Fruit fly (Drosophila melanogaster) whole organism, embryonic: Measurements from ENCODE around the gene Exn.

Source experiments
- Asciz ChIP-seq: fragments of 200-800 bp; sonication (Bioruptor generic); optimal IDR thresholded peaks from 2 replicates; lab custom pipeline; 2017; ENCODE audit warnings: missing biosample characterization, mild to moderate bottlenecking, missing genetic modification characterization, missing genetic modification reagents
- Bgb ChIP-seq: fragments of 200-800 bp; sonication (Bioruptor generic); IDR thresholded peaks from 2 replicates; pipeline ENCODE4 v1.3.6; 2022; ENCODE audit warnings: missing biosample characterization, missing genetic modification characterization; ENCODE audit not compliant: partially characterized antibody
- CG1024 ChIP-seq: fragments of 200-800 bp; sonication (Bioruptor generic); IDR thresholded peaks from 2 replicates; pipeline ENCODE4 v1.3.6; 2022; ENCODE audit warnings: missing biosample characterization, missing genetic modification characterization
- CG10267 ChIP-seq: fragments of 200-800 bp; sonication (Bioruptor generic); optimal IDR thresholded peaks from 2 replicates; lab custom pipeline; 2018; ENCODE audit warnings: missing biosample characterization, mild to moderate bottlenecking, missing genetic modification characterization, moderate library complexity
- CG10565 ChIP-seq: fragments of 200-800 bp; sonication (Bioruptor generic); optimal IDR thresholded peaks from 3 replicates; lab custom pipeline; 2016; ENCODE audit warnings: missing biosample characterization, mild to moderate bottlenecking, missing genetic modification characterization
- CG13624 ChIP-seq: fragments of 200-800 bp; sonication (Bioruptor generic); optimal IDR thresholded peaks from 2 replicates; lab custom pipeline; 2016; ENCODE audit warnings: missing biosample characterization, missing genetic modification characterization
- CG15269 ChIP-seq: fragments of 200-800 bp; sonication (Bioruptor generic); optimal IDR thresholded peaks from 2 replicates; lab custom pipeline; 2018; ENCODE audit warnings: missing biosample characterization, mild to moderate bottlenecking, missing genetic modification characterization, moderate library complexity
- CG15601 ChIP-seq: fragments of 200-800 bp; sonication (Bioruptor generic); optimal IDR thresholded peaks from 3 replicates; lab custom pipeline; 2019; ENCODE audit warnings: missing biosample characterization, mild to moderate bottlenecking, missing genetic modification characterization, moderate library complexity
- CG17802 ChIP-seq: fragments of 200-800 bp; sonication (Bioruptor generic); optimal IDR thresholded peaks from 2 replicates; lab custom pipeline; 2018; ENCODE audit warnings: missing biosample characterization, mild to moderate bottlenecking, missing genetic modification characterization, moderate library complexity
- CG17912 ChIP-seq: fragments of 200-800 bp; sonication (Bioruptor generic); optimal IDR thresholded peaks from 2 replicates; lab custom pipeline; 2018; ENCODE audit warnings: missing biosample characterization, mild to moderate bottlenecking, missing genetic modification characterization
- CG2199 ChIP-seq: fragments of 200-800 bp; sonication (Bioruptor generic); IDR thresholded peaks from 3 replicates; pipeline ENCODE4 v1.3.6; 2022; ENCODE audit warnings: missing biosample characterization, missing genetic modification characterization
- CG3163 ChIP-seq: fragments of 200-800 bp; sonication (Bioruptor generic); optimal IDR thresholded peaks from 3 replicates; lab custom pipeline; 2016; ENCODE audit warnings: missing biosample characterization, missing genetic modification characterization
- CG3726 ChIP-seq: fragments of 200-800 bp; sonication (Bioruptor generic); IDR thresholded peaks from 3 replicates; pipeline ENCODE4, ENCODE4 v1.3.6; 2022; ENCODE audit warnings: missing biosample characterization, missing genetic modification characterization
- CG3838 ChIP-seq: fragments of 200-800 bp; sonication (Bioruptor generic); optimal IDR thresholded peaks from 3 replicates; lab custom pipeline; 2016; ENCODE audit warnings: missing biosample characterization, missing genetic modification characterization
- CG4328 ChIP-seq: fragments of 200-800 bp; sonication (Bioruptor generic); optimal IDR thresholded peaks from 3 replicates; lab custom pipeline; 2017; ENCODE audit warnings: missing biosample characterization, missing genetic modification reagents, missing genetic modification characterization
- CG5180 ChIP-seq: fragments of 200-800 bp; sonication (Bioruptor generic); optimal IDR thresholded peaks from 3 replicates; lab custom pipeline; 2017; ENCODE audit warnings: missing biosample characterization, missing genetic modification characterization, mild to moderate bottlenecking, moderate library complexity, missing genetic modification reagents
- CG6791 ChIP-seq: fragments of 200-800 bp; sonication (Bioruptor generic); IDR thresholded peaks from 3 replicates; pipeline ENCODE4 v1.3.6; 2022; ENCODE audit warnings: missing biosample characterization, missing genetic modification characterization; ENCODE audit not compliant: partially characterized antibody
- CG7786 ChIP-seq: fragments of 200-800 bp; sonication (Bioruptor generic); optimal IDR thresholded peaks from 2 replicates; lab custom pipeline; 2016; ENCODE audit warnings: missing biosample characterization, missing genetic modification characterization
- CG7928 ChIP-seq: fragments of 200-800 bp; sonication (Bioruptor generic); optimal IDR thresholded peaks from 2 replicates; lab custom pipeline; 2017; ENCODE audit warnings: missing biosample characterization, mild to moderate bottlenecking, missing genetic modification characterization
- CG8388 ChIP-seq: fragments of 200-800 bp; sonication (Bioruptor generic); optimal IDR thresholded peaks from 2 replicates; lab custom pipeline; 2019; ENCODE audit warnings: missing biosample characterization, mild to moderate bottlenecking, missing genetic modification characterization, moderate library complexity
- Doc3 ChIP-seq: fragments of 200-800 bp; sonication (Bioruptor generic); IDR thresholded peaks from 3 replicates; pipeline ENCODE4 v1.3.6; 2022; ENCODE audit warnings: missing biosample characterization, missing genetic modification characterization; ENCODE audit not compliant: partially characterized antibody
- E2f2 ChIP-seq: fragments of 200-800 bp; sonication (Bioruptor generic); IDR thresholded peaks from 2 replicates; pipeline ENCODE4 v1.3.6; 2022; ENCODE audit warnings: missing biosample characterization, missing genetic modification characterization
- Fer2 ChIP-seq: fragments of 200-800 bp; sonication (Bioruptor generic); optimal IDR thresholded peaks from 2 replicates; lab custom pipeline; 2018; ENCODE audit warnings: missing biosample characterization, mild to moderate bottlenecking, missing genetic modification characterization, moderate library complexity
- Gug ChIP-seq: fragments of 200-800 bp; sonication (Bioruptor generic); IDR thresholded peaks from 4 replicates; pipeline ENCODE4 v1.3.6; 2022; ENCODE audit warnings: missing biosample characterization, missing genetic modification characterization
- MESR4 ChIP-seq: fragments of 200-800 bp; sonication (Bioruptor generic); optimal IDR thresholded peaks from 2 replicates; lab custom pipeline; 2018; ENCODE audit warnings: missing biosample characterization, mild to moderate bottlenecking, missing genetic modification characterization, moderate library complexity
- Max ChIP-seq: fragments of 200-800 bp; sonication (Bioruptor generic); optimal IDR thresholded peaks from 2 replicates; lab custom pipeline; 2016; ENCODE audit warnings: missing biosample characterization, mild to moderate bottlenecking, missing genetic modification characterization
- Nf-YB ChIP-seq: fragments of 200-800 bp; sonication (Bioruptor generic); optimal IDR thresholded peaks from 3 replicates; lab custom pipeline; 2019; ENCODE audit warnings: missing biosample characterization, mild to moderate bottlenecking, missing genetic modification characterization, moderate library complexity
- NfI ChIP-seq: fragments of 200-800 bp; sonication (Bioruptor generic); optimal IDR thresholded peaks from 3 replicates; lab custom pipeline; 2018; ENCODE audit warnings: missing biosample characterization, mild to moderate bottlenecking, missing genetic modification characterization, moderate library complexity
- Opbp ChIP-seq: fragments of 200-800 bp; sonication (Bioruptor generic); IDR thresholded peaks from 3 replicates; pipeline ENCODE4 v1.3.6; 2022; ENCODE audit warnings: missing biosample characterization, missing genetic modification characterization; ENCODE audit not compliant: partially characterized antibody
- Optix ChIP-seq: fragments of 200-800 bp; sonication (Bioruptor generic); IDR thresholded peaks from 3 replicates; pipeline ENCODE4 v1.3.6; 2022; ENCODE audit warnings: missing biosample characterization, missing genetic modification characterization
- Sry-δ ChIP-seq: fragments of 200-800 bp; sonication (Bioruptor generic); optimal IDR thresholded peaks from 2 replicates; lab custom pipeline; 2016; ENCODE audit warnings: missing biosample characterization, missing genetic modification characterization
- Taf1 ChIP-seq: fragments of 200-800 bp; sonication (Bioruptor generic); IDR thresholded peaks from 2 replicates; pipeline ENCODE4 v1.3.6; 2022; ENCODE audit warnings: missing biosample characterization, missing genetic modification characterization
- Trl ChIP-seq, 3 experiments: fragments of >200 bp in 2 of 3; fragments of 200-800 bp in 1 of 3; sonication (Bioruptor generic) in 1 of 3; optimal IDR thresholded peaks; 2 replicates in 1 of 3; 3 replicates in 2 of 3; lab custom pipeline; 2016 to 2017; ENCODE audit warnings: missing biosample characterization in 1 of 3, missing genetic modification characterization in 1 of 3
- amos ChIP-seq: fragments of 200-800 bp; sonication (Bioruptor generic); IDR thresholded peaks from 2 replicates; pipeline ENCODE4 v1.3.6; 2022; ENCODE audit warnings: missing biosample characterization, missing genetic modification characterization; ENCODE audit not compliant: partially characterized antibody
- ash1 ChIP-seq: fragments of 200-800 bp; sonication (Bioruptor generic); optimal IDR thresholded peaks from 2 replicates; lab custom pipeline; 2018; ENCODE audit warnings: missing biosample characterization, mild to moderate bottlenecking, missing genetic modification characterization
- bbx ChIP-seq: fragments of 200-800 bp; sonication (Bioruptor generic); IDR thresholded peaks from 2 replicates; pipeline ENCODE4 v1.3.6; 2022; ENCODE audit warnings: missing biosample characterization, missing genetic modification characterization; ENCODE audit not compliant: partially characterized antibody
- bigmax ChIP-seq: fragments of 200-800 bp; sonication (Bioruptor generic); optimal IDR thresholded peaks from 2 replicates; lab custom pipeline; 2018; ENCODE audit warnings: missing biosample characterization, mild to moderate bottlenecking, missing genetic modification characterization
- br ChIP-seq: fragments of >200 bp; optimal IDR thresholded peaks from 2 replicates; lab custom pipeline; 2017
- chn ChIP-seq: fragments of 200-800 bp; sonication (Bioruptor generic); optimal IDR thresholded peaks from 2 replicates; lab custom pipeline; 2016; ENCODE audit warnings: missing biosample characterization, missing genetic modification characterization
- dpn ChIP-seq, 2 experiments: fragments of 200-800 bp; sonication (Bioruptor generic); optimal IDR thresholded peaks; 3 replicates each; lab custom pipeline; 2016; ENCODE audit warnings: missing biosample characterization in 2 of 2, missing genetic modification characterization in 2 of 2
- lilli ChIP-seq: fragments of 200-800 bp; sonication (Bioruptor generic); optimal IDR thresholded peaks from 3 replicates; lab custom pipeline; 2016; ENCODE audit warnings: missing biosample characterization, missing genetic modification characterization
- mam ChIP-seq: fragments of 200-800 bp; sonication (Bioruptor generic); optimal IDR thresholded peaks from 3 replicates; lab custom pipeline; 2016; ENCODE audit warnings: missing biosample characterization, missing genetic modification characterization
- mld ChIP-seq: fragments of 200-800 bp; sonication (Bioruptor generic); IDR thresholded peaks from 3 replicates; pipeline ENCODE4 v1.3.6; 2022; ENCODE audit warnings: missing biosample characterization, missing genetic modification characterization; ENCODE audit not compliant: partially characterized antibody
- nmo ChIP-seq: fragments of 200-800 bp; sonication (Bioruptor generic); optimal IDR thresholded peaks from 2 replicates; lab custom pipeline; 2018; ENCODE audit warnings: missing biosample characterization, mild to moderate bottlenecking, missing genetic modification characterization, moderate library complexity
- sna ChIP-seq: fragments of 200-800 bp; sonication (Bioruptor generic); IDR thresholded peaks from 2 replicates; pipeline ENCODE4 v1.3.6; 2022; ENCODE audit warnings: missing biosample characterization, missing genetic modification characterization; ENCODE audit not compliant: partially characterized antibody
- ssp ChIP-seq: fragments of 200-800 bp; sonication (Bioruptor generic); IDR thresholded peaks from 2 replicates; pipeline ENCODE4 v1.3.6; 2022; ENCODE audit warnings: missing biosample characterization, missing genetic modification characterization
- stc ChIP-seq: fragments of 200-800 bp; sonication (Bioruptor generic); IDR thresholded peaks from 2 replicates; pipeline ENCODE4 v1.3.6; 2022; ENCODE audit warnings: missing biosample characterization, missing genetic modification characterization
- usp ChIP-seq: fragments of >200 bp; optimal IDR thresholded peaks from 2 replicates; lab custom pipeline; 2017; ENCODE audit warnings: missing biosample characterization, missing genetic modification characterization
- vnd ChIP-seq: fragments of 200-800 bp; sonication (Bioruptor generic); IDR thresholded peaks from 3 replicates; pipeline ENCODE4 v1.3.6; 2022; ENCODE audit warnings: missing biosample characterization, missing genetic modification characterization; ENCODE audit not compliant: partially characterized antibody
- zen2 ChIP-seq: fragments of 200-800 bp; sonication (Bioruptor generic); IDR thresholded peaks from 3 replicates; pipeline ENCODE4 v1.3.6; 2022; ENCODE audit warnings: missing biosample characterization, missing genetic modification characterization; ENCODE audit not compliant: partially characterized antibody

Gene Exn

DNA sequence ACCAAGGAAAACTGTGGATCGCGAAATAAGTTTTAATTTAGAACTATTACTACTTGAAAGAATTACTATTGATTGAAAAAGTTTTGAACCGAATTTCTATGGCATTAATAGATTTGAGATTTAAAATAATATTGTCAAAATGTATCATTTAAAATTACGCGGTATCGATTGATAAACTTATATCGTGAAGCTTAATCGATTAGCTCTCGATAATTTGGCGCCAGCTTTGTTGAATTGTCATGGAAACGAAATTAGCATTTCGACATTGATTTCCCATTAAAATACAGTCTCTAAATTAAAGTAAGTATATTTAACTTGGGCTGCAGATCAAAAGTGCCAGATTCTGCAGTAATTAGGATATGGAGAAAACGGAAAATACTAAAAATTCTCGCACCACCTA lies 57.5 kb downstream of the Exn start, which contains the start of gene CG7730 (continued):
- no peak for TF ChIP-seq CG10267 (tag; lab: Kevin White, UChicago)
- no peak for TF ChIP-seq CG2199 (GFP tag; lab: Robert Waterston, UW)
- no peak for TF ChIP-seq usp (GFP tag; lab: Kevin White, UChicago)
- no peak for TF ChIP-seq chn
- TF ChIP-seq MESR4: no peak
- peak; percentile 6 for TF ChIP-seq Sry-δ (GFP tag; lab: Kevin White, UChicago)
- peak; percentile 55; the same call in 1 of the 2 replicates for TF ChIP-seq Bgb (GFP tag; lab: Robert Waterston, UW)
- no peak for TF ChIP-seq CG15269 (tag; lab: Kevin White, UChicago)
- TF ChIP-seq CG17802: no peak
- no peak for TF ChIP-seq CG7928 (GFP tag; lab: Kevin White, UChicago)
- peak; percentile 58; the same call in 1 of the 2 replicates for TF ChIP-seq bbx (GFP tag; lab: Robert Waterston, UW)
- TF ChIP-seq CG13624 (GFP tag; lab: Kevin White, UChicago): no peak
- no peak for TF ChIP-seq br
- no peak for TF ChIP-seq dpn (GFP tag; optimal IDR thresholded peaks at IDR 0.05; lab: Kevin White, UChicago)
- no peak for TF ChIP-seq CG4328 (GFP tag; lab: Kevin White, UChicago)
- no peak for TF ChIP-seq NfI (GFP tag; lab: Kevin White, UChicago)
- no peak for TF ChIP-seq Optix (GFP tag; lab: Robert Waterston, UW)
- TF ChIP-seq mld (GFP tag; lab: Robert Waterston, UW): peak; percentile 64; the same call in 2 of the 3 replicates
- TF ChIP-seq CG5180 (GFP tag; lab: Kevin White, UChicago): no peak
- TF ChIP-seq Gug: no peak
- TF ChIP-seq lilli: no peak
- no peak for TF ChIP-seq Taf1 (GFP tag; lab: Robert Waterston, UW)
- TF ChIP-seq mam (GFP tag; lab: Kevin White, UChicago): no peak
- no peak for TF ChIP-seq Asciz (GFP tag; lab: Kevin White, UChicago)
- no peak for TF ChIP-seq CG17912
- TF ChIP-seq CG10565 (GFP tag; lab: Kevin White, UChicago): no peak
- peak; percentile 75 for TF ChIP-seq CG6791 (GFP tag; lab: Robert Waterston, UW)
- no peak for TF ChIP-seq CG3726 (GFP tag; lab: Robert Waterston, UW)
- peak; percentile 47; the same call in 1 of the 2 replicates for TF ChIP-seq amos (GFP tag; lab: Robert Waterston, UW)
- TF ChIP-seq sna (GFP tag; lab: Robert Waterston, UW): 0 out of 2 replicates have a peak, but pooled peaks have one; percentile 50
- TF ChIP-seq Max (GFP tag; lab: Kevin White, UChicago): no peak
- TF ChIP-seq CG7786 (GFP tag; lab: Kevin White, UChicago): no peak
- TF ChIP-seq Trl (optimal IDR thresholded peaks at IDR 0.05; lab: Kevin White, UChicago): no peak
- TF ChIP-seq Trl (GFP tag; optimal IDR thresholded peaks at IDR 0.05; lab: Kevin White, UChicago): no peak
- TF ChIP-seq CG15601 (tag; lab: Kevin White, UChicago): no peak
- no peak for TF ChIP-seq stc
- no peak for TF ChIP-seq ssp (GFP tag; lab: Robert Waterston, UW)
- TF ChIP-seq vnd (GFP tag; lab: Robert Waterston, UW): peak; percentile 57
- TF ChIP-seq Doc3 (GFP tag; lab: Robert Waterston, UW): no peak
- TF ChIP-seq nmo (GFP tag; lab: Kevin White, UChicago): no peak
- no peak for TF ChIP-seq CG3163
- TF ChIP-seq Nf-YB (GFP tag; lab: Kevin White, UChicago): no peak
- TF ChIP-seq zen2: peak; percentile 79
- TF ChIP-seq E2f2 (GFP tag; lab: Robert Waterston, UW): peak; percentile 86
- TF ChIP-seq Opbp (GFP tag; lab: Robert Waterston, UW): peak; percentile 63; the same call in 2 of the 3 replicates
- no peak for TF ChIP-seq ash1 (GFP tag; lab: Kevin White, UChicago)
- no peak for TF ChIP-seq CG8388 (GFP tag; lab: Kevin White, UChicago)
- TF ChIP-seq Fer2 (tag; lab: Kevin White, UChicago): no peak
- no peak for TF ChIP-seq CG1024 (GFP tag; lab: Robert Waterston, UW)
- TF ChIP-seq CG3838 (GFP tag; lab: Kevin White, UChicago): no peak
- TF ChIP-seq bigmax: no peak
